Fruit fly (Drosophila melanogaster) whole organism, embryonic: ENCODE measurements around the gene CG43680.
A peak's percentile ranks its signal among the peaks of the same experiment; 100 is the strongest.

Experiments
- Aef1 ChIP-seq: fragments of 200-800 bp; sonication (Bioruptor generic); IDR thresholded peaks from 3 replicates; pipeline ENCODE4 v1.3.6; 2022; ENCODE audit warnings: missing biosample characterization, missing genetic modification characterization
- B-H2 ChIP-seq: fragments of 200-800 bp; sonication (Bioruptor generic); optimal IDR thresholded peaks from 2 replicates; lab custom pipeline; 2018; ENCODE audit warnings: missing biosample characterization, mild to moderate bottlenecking, missing genetic modification characterization
- BEAF-32 ChIP-seq: fragments of 200-800 bp; sonication (Bioruptor generic); optimal IDR thresholded peaks from 3 replicates; lab custom pipeline; 2017; ENCODE audit warnings: missing biosample characterization, missing genetic modification characterization, mild to moderate bottlenecking, moderate library complexity, missing genetic modification reagents
- CG10431 ChIP-seq: fragments of 200-800 bp; sonication (Bioruptor generic); optimal IDR thresholded peaks from 3 replicates; lab custom pipeline; 2018; ENCODE audit warnings: missing biosample characterization, mild to moderate bottlenecking, missing genetic modification characterization
- CG11504 ChIP-seq: fragments of 200-800 bp; sonication (Bioruptor generic); optimal IDR thresholded peaks from 3 replicates; lab custom pipeline; 2019; ENCODE audit warnings: missing biosample characterization, mild to moderate bottlenecking, missing genetic modification characterization, moderate library complexity
- CG11696 ChIP-seq: fragments of 200-800 bp; sonication (Bioruptor generic); IDR thresholded peaks from 2 replicates; pipeline ENCODE4 v1.3.6; 2022; ENCODE audit warnings: missing biosample characterization, missing genetic modification characterization
- CG12236 ChIP-seq: fragments of 200-800 bp; sonication (Bioruptor generic); optimal IDR thresholded peaks from 2 replicates; lab custom pipeline; 2016; ENCODE audit warnings: missing biosample characterization, missing genetic modification characterization
- CG13287 ChIP-seq: fragments of 200-800 bp; sonication (Bioruptor generic); IDR thresholded peaks from 2 replicates; pipeline ENCODE4 v1.3.6; 2022; ENCODE audit warnings: missing biosample characterization, missing genetic modification characterization; ENCODE audit not compliant: partially characterized antibody
- CG1603 ChIP-seq: fragments of 200-800 bp; sonication (Bioruptor generic); optimal IDR thresholded peaks from 2 replicates; lab custom pipeline; 2019; ENCODE audit warnings: missing biosample characterization, mild to moderate bottlenecking, missing genetic modification characterization, moderate library complexity
- CG17328 ChIP-seq: fragments of 200-800 bp; sonication (Bioruptor generic); IDR thresholded peaks from 2 replicates; pipeline ENCODE4 v1.3.6; 2022; ENCODE audit warnings: missing biosample characterization, missing genetic modification characterization
- CG2116 ChIP-seq: fragments of 200-800 bp; sonication (Bioruptor generic); optimal IDR thresholded peaks from 3 replicates; lab custom pipeline; 2018; ENCODE audit warnings: missing biosample characterization, mild to moderate bottlenecking, missing genetic modification characterization
- CG2199 ChIP-seq: fragments of 200-800 bp; sonication (Bioruptor generic); IDR thresholded peaks from 3 replicates; pipeline ENCODE4 v1.3.6; 2022; ENCODE audit warnings: missing biosample characterization, missing genetic modification characterization
- CG31224 ChIP-seq: fragments of 200-800 bp; sonication (Bioruptor generic); IDR thresholded peaks from 2 replicates; pipeline ENCODE4 v1.3.6; 2022; ENCODE audit warnings: missing biosample characterization, missing genetic modification characterization
- CG3163 ChIP-seq: fragments of 200-800 bp; sonication (Bioruptor generic); optimal IDR thresholded peaks from 3 replicates; lab custom pipeline; 2016; ENCODE audit warnings: missing biosample characterization, missing genetic modification characterization
- CG32532 ChIP-seq: fragments of 200-800 bp; sonication (Bioruptor generic); IDR thresholded peaks from 2 replicates; pipeline ENCODE4 v1.3.6; 2022; ENCODE audit warnings: missing biosample characterization, missing genetic modification characterization
- CG3838 ChIP-seq: fragments of 200-800 bp; sonication (Bioruptor generic); optimal IDR thresholded peaks from 3 replicates; lab custom pipeline; 2016; ENCODE audit warnings: missing biosample characterization, missing genetic modification characterization
- CG4360 ChIP-seq: fragments of 200-800 bp; sonication (Bioruptor generic); IDR thresholded peaks from 2 replicates; pipeline ENCODE4 v1.3.6; 2022; ENCODE audit warnings: missing biosample characterization, missing genetic modification characterization
- CG4617 ChIP-seq: fragments of 200-800 bp; sonication (Bioruptor generic); optimal IDR thresholded peaks from 3 replicates; lab custom pipeline; 2016; ENCODE audit warnings: missing biosample characterization, missing genetic modification characterization, borderline replicate concordance
- CG6791 ChIP-seq: fragments of 200-800 bp; sonication (Bioruptor generic); IDR thresholded peaks from 3 replicates; pipeline ENCODE4 v1.3.6; 2022; ENCODE audit warnings: missing biosample characterization, missing genetic modification characterization; ENCODE audit not compliant: partially characterized antibody
- CG7271 ChIP-seq: fragments of 200-800 bp; sonication (Bioruptor generic); optimal IDR thresholded peaks from 2 replicates; lab custom pipeline; 2018; ENCODE audit warnings: missing biosample characterization, mild to moderate bottlenecking, missing genetic modification characterization, moderate library complexity
- CG7987 ChIP-seq: fragments of 200-800 bp; sonication (Bioruptor generic); optimal IDR thresholded peaks from 2 replicates; lab custom pipeline; 2018; ENCODE audit warnings: missing biosample characterization, mild to moderate bottlenecking, missing genetic modification characterization, moderate library complexity
- CTCF ChIP-seq: fragments of 200-800 bp; sonication (Bioruptor generic); optimal IDR thresholded peaks from 2 replicates; lab custom pipeline; 2017; ENCODE audit warnings: missing biosample characterization, mild to moderate bottlenecking, missing genetic modification characterization, moderate library complexity
- Elba2 ChIP-seq: fragments of 200-800 bp; sonication (Bioruptor generic); optimal IDR thresholded peaks from 3 replicates; lab custom pipeline; 2016; ENCODE audit warnings: missing biosample characterization, missing genetic modification characterization
- HmgD ChIP-seq: fragments of 200-800 bp; sonication (Bioruptor generic); optimal IDR thresholded peaks from 3 replicates; lab custom pipeline; 2016; ENCODE audit warnings: missing biosample characterization, missing genetic modification characterization
- Hr3 ChIP-seq: fragments of 200-800 bp; sonication (Bioruptor generic); optimal IDR thresholded peaks from 3 replicates; lab custom pipeline; 2016; ENCODE audit warnings: missing biosample characterization, missing genetic modification characterization
- MTF-1 ChIP-seq: fragments of 200-800 bp; sonication (Bioruptor generic); optimal IDR thresholded peaks from 2 replicates; lab custom pipeline; 2018; ENCODE audit warnings: missing biosample characterization, mild to moderate bottlenecking, missing genetic modification characterization, borderline replicate concordance
- Meics ChIP-seq: fragments of 200-800 bp; sonication (Bioruptor generic); optimal IDR thresholded peaks from 2 replicates; lab custom pipeline; 2017; ENCODE audit warnings: missing biosample characterization, mild to moderate bottlenecking, missing genetic modification characterization
- Myb ChIP-seq: fragments of 200-800 bp; sonication (Bioruptor generic); optimal IDR thresholded peaks from 2 replicates; lab custom pipeline; 2016; ENCODE audit warnings: missing biosample characterization, missing genetic modification characterization
- Trl ChIP-seq, 3 experiments: fragments of >200 bp in 2 of 3; fragments of 200-800 bp in 1 of 3; sonication (Bioruptor generic) in 1 of 3; optimal IDR thresholded peaks; 2 replicates in 1 of 3; 3 replicates in 2 of 3; lab custom pipeline; 2016 to 2017; ENCODE audit warnings: missing biosample characterization in 1 of 3, missing genetic modification characterization in 1 of 3
- amos ChIP-seq: fragments of 200-800 bp; sonication (Bioruptor generic); IDR thresholded peaks from 2 replicates; pipeline ENCODE4 v1.3.6; 2022; ENCODE audit warnings: missing biosample characterization, missing genetic modification characterization; ENCODE audit not compliant: partially characterized antibody
- ato ChIP-seq: fragments of 200-800 bp; sonication (Bioruptor generic); IDR thresholded peaks from 2 replicates; pipeline ENCODE4 v1.3.6; 2022; ENCODE audit warnings: missing biosample characterization, missing genetic modification characterization; ENCODE audit not compliant: partially characterized antibody
- bbx ChIP-seq: fragments of 200-800 bp; sonication (Bioruptor generic); IDR thresholded peaks from 2 replicates; pipeline ENCODE4 v1.3.6; 2022; ENCODE audit warnings: missing biosample characterization, missing genetic modification characterization; ENCODE audit not compliant: partially characterized antibody
- bsh ChIP-seq, 2 experiments: fragments of 200-800 bp; sonication (Bioruptor generic); optimal IDR thresholded peaks; 2 replicates each; lab custom pipeline; 2017 to 2018; ENCODE audit warnings: mild to moderate bottlenecking in 2 of 2, missing biosample characterization in 2 of 2, missing genetic modification characterization in 2 of 2, moderate library complexity in 1 of 2
- chm ChIP-seq: fragments of 200-800 bp; sonication (Bioruptor generic); IDR thresholded peaks from 2 replicates; pipeline ENCODE4 v1.3.6; 2022; ENCODE audit warnings: missing biosample characterization, missing genetic modification characterization
- corto ChIP-seq: fragments of 200-800 bp; sonication (Bioruptor generic); optimal IDR thresholded peaks from 2 replicates; lab custom pipeline; 2016; ENCODE audit warnings: missing biosample characterization, mild to moderate bottlenecking, missing genetic modification characterization, moderate library complexity
- fd102C ChIP-seq: fragments of 200-800 bp; sonication (Bioruptor generic); optimal IDR thresholded peaks from 2 replicates; lab custom pipeline; 2018; ENCODE audit warnings: missing biosample characterization, mild to moderate bottlenecking, missing genetic modification characterization, moderate library complexity
- fd64A ChIP-seq: fragments of 200-800 bp; sonication (Bioruptor generic); optimal IDR thresholded peaks from 3 replicates; lab custom pipeline; 2018; ENCODE audit warnings: missing biosample characterization, mild to moderate bottlenecking, missing genetic modification characterization
- fru ChIP-seq: fragments of >200 bp; optimal IDR thresholded peaks from 2 replicates; lab custom pipeline; 2017
- gcm ChIP-seq: fragments of 200-800 bp; sonication (Bioruptor generic); optimal IDR thresholded peaks from 2 replicates; lab custom pipeline; 2019; ENCODE audit warnings: missing biosample characterization, mild to moderate bottlenecking, missing genetic modification characterization, moderate library complexity
- gfzf ChIP-seq: fragments of 200-800 bp; sonication (Bioruptor generic); optimal IDR thresholded peaks from 2 replicates; lab custom pipeline; 2016; ENCODE audit warnings: missing biosample characterization, mild to moderate bottlenecking, missing genetic modification characterization, moderate library complexity
- klu ChIP-seq: fragments of 200-800 bp; sonication (Bioruptor generic); IDR thresholded peaks from 2 replicates; pipeline ENCODE4 v1.3.6; 2022; ENCODE audit warnings: missing biosample characterization, missing genetic modification characterization
- knrl ChIP-seq: fragments of 200-800 bp; sonication (Bioruptor generic); IDR thresholded peaks from 3 replicates; pipeline ENCODE4 v1.3.6; 2022; ENCODE audit warnings: missing biosample characterization, missing genetic modification characterization; ENCODE audit not compliant: partially characterized antibody
- nerfin-2 ChIP-seq: fragments of 200-800 bp; sonication (Bioruptor generic); IDR thresholded peaks from 2 replicates; pipeline ENCODE4 v1.3.6; 2022; ENCODE audit warnings: missing biosample characterization, missing genetic modification characterization; ENCODE audit not compliant: partially characterized antibody
- pita ChIP-seq: fragments of 200-800 bp; sonication (Bioruptor generic); optimal IDR thresholded peaks from 2 replicates; lab custom pipeline; 2017; ENCODE audit warnings: missing biosample characterization, mild to moderate bottlenecking, missing genetic modification characterization
- pzg ChIP-seq: fragments of 200-800 bp; sonication (Bioruptor generic); optimal IDR thresholded peaks from 3 replicates; lab custom pipeline; 2018; ENCODE audit warnings: missing biosample characterization, mild to moderate bottlenecking, missing genetic modification characterization, moderate library complexity
- schlank ChIP-seq: fragments of 200-800 bp; sonication (Bioruptor generic); optimal IDR thresholded peaks from 2 replicates; lab custom pipeline; 2018; ENCODE audit warnings: missing biosample characterization, mild to moderate bottlenecking, missing genetic modification characterization
- sim ChIP-seq: fragments of 200-800 bp; sonication (Bioruptor generic); IDR thresholded peaks from 2 replicates; pipeline ENCODE4 v1.3.6; 2022; ENCODE audit warnings: missing biosample characterization, missing genetic modification characterization
- tll ChIP-seq, 2 experiments: fragments of 200-800 bp in 1 of 2; fragments of >200 bp in 1 of 2; sonication (Bioruptor generic) in 1 of 2; optimal IDR thresholded peaks; 2 replicates each; lab custom pipeline; 2017 to 2019; ENCODE audit warnings: missing biosample characterization in 2 of 2, missing genetic modification characterization in 2 of 2, mild to moderate bottlenecking in 1 of 2, moderate library complexity in 1 of 2
- z ChIP-seq: fragments of 200-800 bp; sonication (Bioruptor generic); IDR thresholded peaks from 3 replicates; pipeline ENCODE4 v1.3.6; 2022; ENCODE audit warnings: missing biosample characterization, missing genetic modification characterization

The CG43680 gene

DNA sequence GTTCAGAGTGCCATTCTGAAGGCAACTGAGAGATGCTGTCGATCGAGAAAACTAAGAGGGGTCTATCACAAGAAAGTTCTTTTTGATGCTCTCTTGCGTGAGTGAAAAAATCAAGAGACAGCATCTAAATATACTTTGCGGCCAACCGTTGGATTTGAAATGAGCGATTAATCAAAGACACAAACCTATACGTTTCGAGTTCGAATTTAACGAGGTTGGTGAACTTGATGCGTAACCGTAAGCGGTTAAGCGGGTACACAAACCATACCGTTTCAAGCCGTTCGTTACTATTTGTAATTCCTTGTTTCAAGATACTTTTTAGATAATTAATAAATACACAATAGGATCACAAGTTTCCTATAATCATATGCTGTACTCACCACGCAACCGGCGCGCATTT lies 19.0 kb upstream of the CG43680 start (continued):
- TF ChIP-seq knrl (GFP tag; lab: Robert Waterston, UW), result 0 out of 3 replicates have a peak, but pooled peaks have one; percentile 26
- peak; percentile 69; the same call in 1 of the 3 replicates for TF ChIP-seq z
- peak; percentile 52; the same call in 1 of the 2 replicates for TF ChIP-seq bbx (GFP tag; lab: Robert Waterston, UW)
- no peak for TF ChIP-seq CG11696 (GFP tag; lab: Robert Waterston, UW)
- peak; percentile 25 for TF ChIP-seq gfzf (GFP tag; lab: Kevin White, UChicago)
- peak; percentile 77 for TF ChIP-seq CTCF (GFP tag; lab: Kevin White, UChicago)
- TF ChIP-seq Myb, result peak; percentile 97
- TF ChIP-seq fru (lab: Kevin White, UChicago), result no peak
- no peak for TF ChIP-seq B-H2 (GFP tag; lab: Kevin White, UChicago)
- TF ChIP-seq CG1603, result peak; percentile 20
- no peak for TF ChIP-seq Elba2 (GFP tag; lab: Kevin White, UChicago)
- peak; percentile 74 for TF ChIP-seq CG3163
- TF ChIP-seq fd102C (GFP tag; lab: Kevin White, UChicago), result no peak
- TF ChIP-seq ato (GFP tag; lab: Robert Waterston, UW), result 0 out of 2 replicates have a peak, but pooled peaks have one; percentile 46
- TF ChIP-seq CG4360 (GFP tag; lab: Robert Waterston, UW), result no peak
- TF ChIP-seq klu (GFP tag; lab: Robert Waterston, UW), result no peak
- peak; percentile 0 for TF ChIP-seq HmgD (GFP tag; lab: Kevin White, UChicago)
- TF ChIP-seq amos (GFP tag; lab: Robert Waterston, UW), result peak; percentile 19; the same call in 1 of the 2 replicates
- TF ChIP-seq MTF-1 (GFP tag; lab: Kevin White, UChicago), result no peak
- TF ChIP-seq corto (GFP tag; lab: Kevin White, UChicago), result no peak
- no peak for TF ChIP-seq schlank (tag; lab: Kevin White, UChicago)
- peak; percentile 67 for TF ChIP-seq pita (GFP tag; lab: Kevin White, UChicago)
- TF ChIP-seq CG10431 (GFP tag; lab: Kevin White, UChicago), result no peak
- no peak for TF ChIP-seq CG7271 (tag; lab: Kevin White, UChicago)
- no peak for TF ChIP-seq sim
- peak; percentile 32 to 37 for TF ChIP-seq Trl (optimal IDR thresholded peaks at IDR 0.05; lab: Kevin White, UChicago)
- no peak for TF ChIP-seq Trl (GFP tag; optimal IDR thresholded peaks at IDR 0.05; lab: Kevin White, UChicago)
- no peak for TF ChIP-seq CG17328 (GFP tag; lab: Robert Waterston, UW)
- TF ChIP-seq gcm, result peak; percentile 11
- TF ChIP-seq nerfin-2, result 0 out of 2 replicates have a peak, but pooled peaks have one; percentile 25
- peak; percentile 42 for TF ChIP-seq CG13287 (GFP tag; lab: Robert Waterston, UW)
- peak; percentile 90 for TF ChIP-seq Meics (GFP tag; lab: Kevin White, UChicago)
- TF ChIP-seq CG11504, result peak; percentile 71
- TF ChIP-seq CG31224 (GFP tag; lab: Robert Waterston, UW), result no peak
- no peak for TF ChIP-seq bsh (GFP tag; optimal IDR thresholded peaks at IDR 0.05; lab: Kevin White, UChicago)
- peak; percentile 11 for TF ChIP-seq pzg (GFP tag; lab: Kevin White, UChicago)
- no peak for TF ChIP-seq Hr3 (GFP tag; lab: Kevin White, UChicago)
- 0 out of 3 replicates have a peak, but pooled peaks have one; percentile 52 for TF ChIP-seq CG2199 (GFP tag; lab: Robert Waterston, UW)
- no peak for TF ChIP-seq CG3838 (GFP tag; lab: Kevin White, UChicago)
- no peak for TF ChIP-seq CG2116 (GFP tag; lab: Kevin White, UChicago)
- TF ChIP-seq CG7987, result no peak
- TF ChIP-seq fd64A, result no peak
- 0 out of 2 replicates have a peak, but pooled peaks have one; percentile 10 for TF ChIP-seq CG32532 (GFP tag; lab: Robert Waterston, UW)
- TF ChIP-seq CG12236 (GFP tag; lab: Kevin White, UChicago), result no peak
- TF ChIP-seq Aef1 (GFP tag; lab: Robert Waterston, UW), result no peak
- TF ChIP-seq CG6791 (GFP tag; lab: Robert Waterston, UW), result peak; percentile 47; the same call in 1 of the 3 replicates
- TF ChIP-seq tll (GFP tag; optimal IDR thresholded peaks at IDR 0.05; lab: Kevin White, UChicago), result no peak
- TF ChIP-seq BEAF-32 (GFP tag; lab: Kevin White, UChicago), result peak; percentile 17
- TF ChIP-seq CG4617 (GFP tag; lab: Kevin White, UChicago), result no peak
- TF ChIP-seq chm, result no peak
